Worm (Caenorhabditis elegans) whole organism, L4 larva: ENCODE results near the gene F56A8.9.

ENCODE experiments used
- D1046.2 ChIP-seq: fragments of 200-800 bp; sonication (Bioruptor generic); IDR thresholded peaks from 2 replicates; pipeline ENCODE4 v1.3.6; 2022; ENCODE audit warnings: missing genetic modification characterization, missing compliant biosample characterization
- F10B5.3 ChIP-seq: sonication (generic microtip); optimal IDR thresholded peaks from 2 replicates; lab custom pipeline; 2016; ENCODE audit warnings: mild to moderate bottlenecking, missing genetic modification characterization, missing compliant biosample characterization
- F26F4.8 ChIP-seq: fragments of 200-800 bp; sonication (Bioruptor generic); conservative IDR thresholded peaks from 2 replicates; pipeline ENCODE4 v1.3.6; 2022; ENCODE audit warnings: missing genetic modification characterization, missing compliant biosample characterization
- F44E2.7 ChIP-seq: fragments of 200-800 bp; sonication (Bioruptor generic); IDR thresholded peaks from 2 replicates; pipeline ENCODE4 v2.1.2; 2022; ENCODE audit warnings: missing genetic modification characterization, missing compliant biosample characterization
- T26A8.4 ChIP-seq: fragments of 200-800 bp; sonication (Bioruptor generic); IDR thresholded peaks from 2 replicates; pipeline ENCODE4 v1.3.6; 2022; ENCODE audit warnings: missing genetic modification characterization, missing compliant biosample characterization
- Y5F2A.4 ChIP-seq: fragments of 200-800 bp; sonication (Bioruptor generic); optimal IDR thresholded peaks from 2 replicates; lab custom pipeline; 2018; ENCODE audit warnings: mild to moderate bottlenecking, missing genetic modification characterization, missing compliant biosample characterization
- ZK337.2 ChIP-seq: fragments of 200-800 bp; sonication (Bioruptor generic); IDR thresholded peaks from 2 replicates; pipeline ENCODE4 v1.3.6; 2022; ENCODE audit warnings: missing genetic modification reagents, missing genetic modification characterization, missing compliant biosample characterization
- attf-4 ChIP-seq: sonication (generic microtip); optimal IDR thresholded peaks from 3 replicates; lab custom pipeline; 2017; ENCODE audit warnings: missing biosample characterization, missing genetic modification characterization
- ceh-28 ChIP-seq: fragments of 150-350 bp; optimal IDR thresholded peaks from 2 replicates; lab custom pipeline; 2014; ENCODE audit warnings: missing biosample characterization, missing genetic modification reagents, missing genetic modification characterization
- ceh-32 ChIP-seq: sonication (generic microtip); optimal IDR thresholded peaks from 2 replicates; lab custom pipeline; 2016; ENCODE audit warnings: mild to moderate bottlenecking, missing genetic modification characterization, missing compliant biosample characterization; ENCODE audit not compliant: poor library complexity
- cey-2 ChIP-seq: sonication (generic microtip); optimal IDR thresholded peaks from 3 replicates; lab custom pipeline; 2017; ENCODE audit warnings: missing genetic modification characterization, mild to moderate bottlenecking, missing compliant biosample characterization, antibody characterized with exemption, borderline replicate concordance; ENCODE audit not compliant: insufficient read depth
- ctbp-1 ChIP-seq: fragments of 200-800 bp; sonication (Bioruptor generic); IDR thresholded peaks from 2 replicates; pipeline ENCODE4 v1.3.6; 2022; ENCODE audit warnings: missing genetic modification reagents, missing genetic modification characterization, missing compliant biosample characterization
- daf-12 ChIP-seq: fragments of 150-350 bp; optimal IDR thresholded peaks from 2 replicates; lab custom pipeline; 2014; ENCODE audit warnings: missing biosample characterization, missing genetic modification reagents, missing genetic modification characterization
- dmd-8 ChIP-seq: fragments of 200-800 bp; sonication (Bioruptor generic); IDR thresholded peaks from 2 replicates; pipeline ENCODE4 v1.3.6; 2022; ENCODE audit warnings: missing genetic modification characterization, missing compliant biosample characterization
- dmd-9 ChIP-seq: fragments of 200-800 bp; sonication (Bioruptor generic); IDR thresholded peaks from 2 replicates; pipeline ENCODE4 v1.3.6; 2022; ENCODE audit warnings: missing genetic modification reagents, missing genetic modification characterization, missing compliant biosample characterization
- duxl-1 ChIP-seq: sonication (generic microtip); optimal IDR thresholded peaks from 2 replicates; lab custom pipeline; 2016; ENCODE audit warnings: mild to moderate bottlenecking, missing genetic modification characterization, moderate library complexity, missing compliant biosample characterization; ENCODE audit not compliant: poor library complexity
- dve-1 ChIP-seq: sonication (generic microtip); optimal IDR thresholded peaks from 2 replicates; lab custom pipeline; 2017; ENCODE audit warnings: antibody characterized with exemption, mild to moderate bottlenecking, missing genetic modification characterization, missing compliant biosample characterization; ENCODE audit not compliant: insufficient read depth
- fkh-10 ChIP-seq: fragments of 150-350 bp; optimal IDR thresholded peaks from 2 replicates; lab custom pipeline; 2014; ENCODE audit warnings: missing biosample characterization, missing genetic modification reagents, missing genetic modification characterization
- gei-8 ChIP-seq: fragments of 200-800 bp; sonication (Bioruptor generic); optimal IDR thresholded peaks from 2 replicates; lab custom pipeline; 2018; ENCODE audit warnings: mild to moderate bottlenecking, missing genetic modification characterization, missing compliant biosample characterization
- hlh-11 ChIP-seq: fragments of 200-800 bp; sonication (Bioruptor generic); optimal IDR thresholded peaks from 2 replicates; lab custom pipeline; 2018; ENCODE audit warnings: mild to moderate bottlenecking, missing genetic modification characterization, missing compliant biosample characterization
- lim-7 ChIP-seq: fragments of 200-800 bp; sonication (Bioruptor generic); IDR thresholded peaks from 2 replicates; pipeline ENCODE4 v1.3.6; 2022; ENCODE audit warnings: missing genetic modification characterization, missing compliant biosample characterization
- lin-38 ChIP-seq: fragments of 200-800 bp; sonication (Bioruptor generic); IDR thresholded peaks from 2 replicates; pipeline ENCODE4 v1.3.6; 2022; ENCODE audit warnings: missing genetic modification reagents, missing genetic modification characterization, missing compliant biosample characterization
- mdt-29 ChIP-seq: fragments of 200-800 bp; sonication (Bioruptor generic); IDR thresholded peaks from 2 replicates; pipeline ENCODE4 v1.3.6; 2022; ENCODE audit warnings: missing genetic modification reagents, missing genetic modification characterization, missing compliant biosample characterization
- mxl-2 ChIP-seq: fragments of 200-800 bp; sonication (Bioruptor generic); conservative IDR thresholded peaks from 2 replicates; pipeline ENCODE4 v1.3.6; 2022; ENCODE audit warnings: missing genetic modification reagents, missing genetic modification characterization, missing compliant biosample characterization
- mxl-3 ChIP-seq: fragments of 200-800 bp; sonication (Bioruptor generic); optimal IDR thresholded peaks from 2 replicates; lab custom pipeline; 2018; ENCODE audit warnings: mild to moderate bottlenecking, missing genetic modification characterization, missing compliant biosample characterization
- nhr-10 ChIP-seq: fragments of 150-350 bp; optimal IDR thresholded peaks from 2 replicates; lab custom pipeline; 2014; ENCODE audit warnings: missing biosample characterization, missing genetic modification characterization
- nhr-237 ChIP-seq: sonication (generic microtip); optimal IDR thresholded peaks from 2 replicates; lab custom pipeline; 2017; ENCODE audit warnings: missing biosample characterization, missing genetic modification characterization
- nhr-28 ChIP-seq: fragments of 150-350 bp; optimal IDR thresholded peaks from 2 replicates; lab custom pipeline; 2014; ENCODE audit warnings: missing biosample characterization, missing genetic modification characterization
- nhr-41 ChIP-seq: fragments of 200-800 bp; sonication (Bioruptor generic); IDR thresholded peaks from 2 replicates; pipeline ENCODE4 v1.3.6; 2022; ENCODE audit warnings: missing genetic modification reagents, missing genetic modification characterization, missing compliant biosample characterization
- nhr-48 ChIP-seq: sonication (generic microtip); optimal IDR thresholded peaks from 2 replicates; lab custom pipeline; 2016; ENCODE audit warnings: mild to moderate bottlenecking, missing genetic modification characterization, missing compliant biosample characterization
- nhr-77 ChIP-seq: fragments of 150-350 bp; optimal IDR thresholded peaks from 2 replicates; lab custom pipeline; 2014; ENCODE audit warnings: missing biosample characterization, missing genetic modification characterization
- php-3 ChIP-seq: fragments of 200-800 bp; sonication (Bioruptor generic); IDR thresholded peaks from 2 replicates; pipeline ENCODE4 v1.3.6; 2022; ENCODE audit warnings: missing genetic modification reagents, missing genetic modification characterization, missing compliant biosample characterization
- pqm-1 ChIP-seq: sonication (generic microtip); optimal IDR thresholded peaks from 2 replicates; lab custom pipeline; 2017; ENCODE audit warnings: missing biosample characterization, missing genetic modification characterization
- saeg-2 ChIP-seq: fragments of 200-800 bp; sonication (Bioruptor generic); IDR thresholded peaks from 2 replicates; pipeline ENCODE4 v1.3.6; 2022; ENCODE audit warnings: missing genetic modification reagents, missing genetic modification characterization, missing compliant biosample characterization
- set-16 ChIP-seq: fragments of 200-800 bp; sonication (Bioruptor generic); IDR thresholded peaks from 2 replicates; pipeline ENCODE4 v1.3.6; 2022; ENCODE audit warnings: missing genetic modification reagents, missing genetic modification characterization, missing compliant biosample characterization
- skn-1 ChIP-seq: fragments of 150-350 bp; optimal IDR thresholded peaks from 2 replicates; lab custom pipeline; 2014; ENCODE audit warnings: missing biosample characterization, missing genetic modification characterization
- snpc-4 ChIP-seq: fragments of 150-350 bp; optimal IDR thresholded peaks from 2 replicates; lab custom pipeline; 2014; ENCODE audit warnings: missing biosample characterization, missing genetic modification characterization
- tag-97 ChIP-seq: fragments of 200-800 bp; sonication (Bioruptor generic); IDR thresholded peaks from 2 replicates; pipeline ENCODE4 v1.3.6; 2022; ENCODE audit warnings: missing genetic modification characterization, missing compliant biosample characterization
- unc-130 ChIP-seq: sonication (generic microtip); optimal IDR thresholded peaks from 2 replicates; lab custom pipeline; 2016; ENCODE audit warnings: missing genetic modification reagents, missing genetic modification characterization, missing compliant biosample characterization
- unc-62 ChIP-seq, 3 experiments: fragments of 150-350 bp in 1 of 3; sonication (generic microtip); optimal IDR thresholded peaks in 2 of 3; peaks in 1 of 3; 1 replicate in 1 of 3; 2 replicates in 2 of 3; lab custom pipeline; 2014 to 2017; ENCODE audit warnings: missing biosample characterization in 3 of 3, missing genetic modification characterization in 3 of 3, missing genetic modification reagents in 3 of 3, missing genotype in 1 of 3
- zag-1 ChIP-seq: fragments of 150-350 bp; optimal IDR thresholded peaks from 2 replicates; lab custom pipeline; 2014; ENCODE audit warnings: missing biosample characterization, missing genetic modification characterization
- zfp-2 ChIP-seq: sonication (generic microtip); optimal IDR thresholded peaks from 2 replicates; lab custom pipeline; 2016; ENCODE audit warnings: mild to moderate bottlenecking, missing genetic modification characterization, missing compliant biosample characterization
- zip-11 ChIP-seq: fragments of 200-800 bp; sonication (Bioruptor generic); IDR thresholded peaks from 2 replicates; pipeline ENCODE4 v1.3.6; 2022; ENCODE audit warnings: missing genetic modification characterization, missing compliant biosample characterization
- ztf-11 ChIP-seq: fragments of 150-350 bp; optimal IDR thresholded peaks from 2 replicates; lab custom pipeline; 2014; ENCODE audit warnings: missing biosample characterization, missing genetic modification characterization

Gene F56A8.9

DNA sequence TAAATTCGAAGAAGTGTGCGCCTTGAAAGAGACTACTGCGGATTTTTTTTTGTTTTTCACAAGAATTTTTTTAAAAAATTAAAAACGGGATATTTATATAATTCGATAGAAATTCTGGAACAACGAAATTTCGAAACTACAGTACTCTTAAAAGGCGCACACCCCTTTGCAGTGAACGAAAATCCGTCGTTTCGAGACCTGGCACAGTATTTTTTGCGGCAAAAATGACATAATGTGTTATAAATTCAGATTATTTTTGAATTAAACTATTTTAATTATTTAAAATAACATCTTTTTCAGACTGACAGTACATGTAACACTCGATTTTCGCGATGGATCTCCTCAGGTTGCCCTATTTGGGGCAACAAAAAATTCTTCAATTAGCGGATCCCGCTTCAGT, 8.5 kb downstream of the F56A8.9 start, which contains the start of gene F56A8.4:
F56A8.4 (plus strand) TSS at position 301 of the 400 bp plus-strand sequence.
- TF ChIP-seq mdt-29 (no peak), lin-38 (GFP tag; lab: Robert Waterston, UW) (no peak), D1046.2 (GFP tag; lab: Robert Waterston, UW) (no peak), dve-1 (tag; lab: Kevin White, UChicago) (no peak), F10B5.3 (tag; lab: Kevin White, UChicago) (no peak), attf-4 (tag; lab: Kevin White, UChicago) (no peak), cey-2 (no peak), ctbp-1 (GFP tag; lab: Robert Waterston, UW) (no peak), hlh-11 (tag; lab: Kevin White, UChicago) (no peak), lim-7 (no peak), unc-62 (GFP tag; optimal IDR thresholded peaks at IDR 0.05 in 1 of 2; lab: Kevin White, UChicago) (no peak), unc-62 (tag; optimal IDR thresholded peaks at IDR 0.05; lab: Kevin White, UChicago) (no peak), zag-1 (tag; lab: Kevin White, UChicago) (no peak), saeg-2 (GFP tag; lab: Robert Waterston, UW) (no peak), nhr-10 (tag; lab: Kevin White, UChicago) (no peak)
- TF ChIP-seq, all 104 proteins: peak for 0

DNA sequence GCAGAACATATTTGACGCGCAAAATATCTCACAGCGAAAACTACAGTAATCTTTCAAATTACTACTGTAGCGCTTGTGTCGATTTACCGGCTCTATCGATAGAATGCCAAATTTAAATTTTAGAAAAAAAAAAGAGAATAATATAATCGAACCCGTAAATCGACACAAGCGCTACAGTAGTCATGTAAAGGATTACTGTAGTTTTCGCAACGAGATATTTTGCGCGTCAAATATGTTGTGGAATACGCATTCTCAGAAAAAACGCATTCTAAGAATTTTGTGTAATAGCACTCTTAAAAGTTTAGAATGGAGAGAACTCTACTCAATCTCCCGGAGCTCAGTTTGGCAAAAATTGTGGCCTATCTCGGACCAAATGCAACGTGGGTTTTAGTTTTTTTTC, 11.1 kb downstream of the F56A8.9 start, which contains the start of gene F56A8.5:
F56A8.5 (plus strand) TSS at position 301 of the 400 bp plus-strand sequence.
- TF ChIP-seq ZK337.2 (GFP tag; lab: Robert Waterston, UW), result no peak
- TF ChIP-seq tag-97, result no peak
- no peak for TF ChIP-seq skn-1 (tag; lab: Kevin White, UChicago)
- no peak for TF ChIP-seq pqm-1 (tag; lab: Kevin White, UChicago)
- TF ChIP-seq F44E2.7, result no peak
- TF ChIP-seq zag-1 (tag; lab: Kevin White, UChicago), result no peak
- no peak for TF ChIP-seq daf-12 (tag; lab: Kevin White, UChicago)
- TF ChIP-seq ceh-32 (tag; lab: Kevin White, UChicago), result no peak

DNA sequence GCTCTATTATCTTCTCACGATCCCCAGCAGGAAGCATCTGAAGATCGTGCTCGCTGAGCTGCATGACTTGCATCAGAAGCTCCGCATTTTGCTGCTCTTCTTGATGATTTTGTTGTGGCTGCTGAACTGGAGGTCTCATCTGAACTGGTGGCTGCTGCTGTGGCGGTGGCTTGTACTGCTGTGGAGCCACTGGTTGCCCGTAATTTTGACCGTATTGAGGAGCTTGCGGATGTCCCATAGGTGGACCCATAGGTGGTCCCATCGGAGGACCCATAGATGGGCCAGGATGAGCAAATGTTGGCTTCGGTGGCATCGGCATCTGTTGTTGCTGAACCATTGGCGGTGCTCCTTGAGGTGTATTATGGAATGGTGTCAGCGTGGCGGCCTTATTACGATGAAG, 12.6 kb downstream of the F56A8.9 start:
- no peak for TF ChIP-seq nhr-237 (tag; lab: Kevin White, UChicago)
- no peak for TF ChIP-seq dmd-8 (GFP tag; lab: Robert Waterston, UW)
- TF ChIP-seq unc-62 (GFP tag; optimal IDR thresholded peaks at IDR 0.05 in 1 of 2; lab: Kevin White, UChicago), result peak in 1 of 2 experiments; percentile 28
- no peak for TF ChIP-seq unc-62 (tag; optimal IDR thresholded peaks at IDR 0.05; lab: Kevin White, UChicago)
- TF ChIP-seq T26A8.4, result no peak
- TF ChIP-seq ztf-11 (tag; lab: Kevin White, UChicago), result no peak
- TF ChIP-seq php-3 (GFP tag; lab: Robert Waterston, UW), result 0 out of 2 replicates have a peak, but pooled peaks have one; percentile 8
- TF ChIP-seq cey-2, result no peak
- TF ChIP-seq gei-8, result no peak
- no peak for TF ChIP-seq attf-4 (tag; lab: Kevin White, UChicago)
- no peak for TF ChIP-seq unc-130 (GFP tag; lab: Kevin White, UChicago)
- TF ChIP-seq duxl-1 (tag; lab: Kevin White, UChicago), result no peak
- TF ChIP-seq set-16 (GFP tag; lab: Robert Waterston, UW), result peak; percentile 57
- TF ChIP-seq nhr-48, result no peak

DNA sequence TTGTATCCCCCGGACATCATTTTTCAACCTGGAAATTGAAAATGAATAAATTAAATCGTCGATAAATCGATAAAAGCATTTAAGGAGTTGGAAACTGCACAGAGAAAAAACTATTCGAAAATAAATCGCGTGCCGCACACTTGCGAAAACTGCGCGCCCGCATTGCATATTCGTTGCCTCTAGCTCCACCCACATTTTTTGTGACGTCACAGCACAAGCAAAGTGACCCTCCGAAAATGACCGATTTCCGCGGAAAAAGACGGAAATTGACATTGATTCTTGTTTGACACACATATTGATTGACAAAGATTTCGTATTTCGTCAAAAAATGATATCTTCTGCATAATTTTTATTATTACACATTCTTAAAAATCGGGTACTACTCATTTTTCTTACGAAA, 14.4 kb downstream of the F56A8.9 start, which contains the start of gene cpf-2:
cpf-2 (minus strand) TSS at position 28 of the 400 bp plus-strand sequence.
- TF ChIP-seq F10B5.3 (tag; lab: Kevin White, UChicago), result no peak
- TF ChIP-seq mxl-2 (GFP tag; lab: Robert Waterston, UW), result no peak
- no peak for TF ChIP-seq nhr-28
- TF ChIP-seq zfp-2 (tag; lab: Kevin White, UChicago), result no peak
- no peak for TF ChIP-seq F26F4.8 (GFP tag; lab: Robert Waterston, UW)
- no peak for TF ChIP-seq php-3 (GFP tag; lab: Robert Waterston, UW)
- TF ChIP-seq fkh-10 (GFP tag; lab: Kevin White, UChicago), result peak; percentile 40
- TF ChIP-seq mxl-3 (GFP tag; lab: Kevin White, UChicago), result peak; percentile 53
- TF ChIP-seq cey-2, result no peak
- TF ChIP-seq nhr-237 (tag; lab: Kevin White, UChicago), result no peak
- TF ChIP-seq unc-130 (GFP tag; lab: Kevin White, UChicago), result peak; percentile 58
- TF ChIP-seq snpc-4 (tag; lab: Kevin White, UChicago), result no peak
- TF ChIP-seq dmd-9 (GFP tag; lab: Robert Waterston, UW), result peak; percentile 31; the same call in 1 of the 2 replicates
- peak; percentile 3 for TF ChIP-seq ceh-28 (tag; lab: Kevin White, UChicago)
- no peak for TF ChIP-seq zag-1 (tag; lab: Kevin White, UChicago)
- TF ChIP-seq Y5F2A.4, result no peak
- TF ChIP-seq attf-4 (tag; lab: Kevin White, UChicago), result no peak
- TF ChIP-seq gei-8, result no peak
- no peak for TF ChIP-seq pqm-1 (tag; lab: Kevin White, UChicago)
- no peak for TF ChIP-seq nhr-41 (GFP tag; lab: Robert Waterston, UW)
- no peak for TF ChIP-seq nhr-77 (tag; lab: Kevin White, UChicago)
- TF ChIP-seq ceh-32 (tag; lab: Kevin White, UChicago), result no peak
- TF ChIP-seq D1046.2 (GFP tag; lab: Robert Waterston, UW), result no peak
- TF ChIP-seq zip-11, result no peak
